Worm (Caenorhabditis elegans): Measurements from ENCODE around the gene R02E4.1.

The R02E4.1 gene

ce11 chrX:4109970-4110369 lies 5.6 kb upstream of the R02E4.1 start:
- TF ChIP-seq hlh-1 (tag; optimal IDR thresholded peaks at IDR 0.05) (peak; percentile 74), tbx-8 (GFP tag; optimal IDR thresholded peaks at IDR 0.05) (no peak), unc-62 (GFP tag; optimal IDR thresholded peaks at IDR 0.05) (peak; percentile 81), ceh-83 (GFP tag; optimal IDR thresholded peaks at IDR 0.05) (no peak), ces-1 (GFP tag; optimal IDR thresholded peaks at IDR 0.05) (no peak), lin-32 (GFP tag; optimal IDR thresholded peaks at IDR 0.05) (no peak)

ce11 chrX:4106896-4107505 lies 2.7 kb upstream of the R02E4.1 start, which contains the start of gene R02E4.2:
TSS of gene R02E4.2 (plus strand) at chrX:4107455.
- TF ChIP-seq lin-13 (tag; optimal IDR thresholded peaks at IDR 0.05) (no peak), nhr-76 (tag; optimal IDR thresholded peaks at IDR 0.05) (no peak), hlh-1 (tag; optimal IDR thresholded peaks at IDR 0.05) (peak; percentile 59), unc-120 (tag; optimal IDR thresholded peaks at IDR 0.05; ENCODE audit: poor library complexity, severe bottlenecking) (peak; percentile 14), drap-1 (GFP tag; optimal IDR thresholded peaks at IDR 0.05) (no peak), nhr-28 (tag; optimal IDR thresholded peaks at IDR 0.05) (no peak)

ce11 chrX:4103071-4103470 lies 1.3 kb downstream of the R02E4.1 start:
- TF ChIP-seq hlh-1 (tag; optimal IDR thresholded peaks at IDR 0.05) (no peak), lsy-2 (tag; optimal IDR thresholded peaks at IDR 0.05) (no peak), drap-1 (GFP tag; optimal IDR thresholded peaks at IDR 0.05) (no peak), unc-62 (GFP tag; optimal IDR thresholded peaks at IDR 0.05) (no peak), sptf-1 (tag; optimal IDR thresholded peaks at IDR 0.05) (no peak), bed-3 (GFP tag; optimal IDR thresholded peaks at IDR 0.05) (no peak), nhr-28 (tag; optimal IDR thresholded peaks at IDR 0.05) (no peak), elt-3 (tag; optimal IDR thresholded peaks at IDR 0.05) (no peak), ceh-43 (GFP tag; optimal IDR thresholded peaks at IDR 0.05) (no peak), nhr-12 (tag; optimal IDR thresholded peaks at IDR 0.05) (no peak), ces-1 (GFP tag; optimal IDR thresholded peaks at IDR 0.05) (no peak), mls-2 (tag; optimal IDR thresholded peaks at IDR 0.05) (no peak), cnd-1 (tag; optimal IDR thresholded peaks at IDR 0.05) (no peak), mab-5 (tag; optimal IDR thresholded peaks at IDR 0.05) (no peak)

ce11 chrX:4102075-4102598 lies 2.2 kb downstream of the R02E4.1 start, which contains the start of gene R02E4.3:
TSS of gene R02E4.3 (minus strand) at chrX:4102125.
- TF ChIP-seq tbx-8 (GFP tag; optimal IDR thresholded peaks at IDR 0.05) (no peak), ceh-83 (GFP tag; optimal IDR thresholded peaks at IDR 0.05) (no peak), unc-62 (GFP tag; optimal IDR thresholded peaks at IDR 0.05) (no peak), unc-120 (tag; optimal IDR thresholded peaks at IDR 0.05; ENCODE audit: poor library complexity, severe bottlenecking) (no peak), lsy-2 (tag; optimal IDR thresholded peaks at IDR 0.05) (no peak), hlh-1 (tag; optimal IDR thresholded peaks at IDR 0.05) (no peak), sptf-1 (tag; optimal IDR thresholded peaks at IDR 0.05) (no peak), ceh-43 (GFP tag; optimal IDR thresholded peaks at IDR 0.05) (no peak), drap-1 (GFP tag; optimal IDR thresholded peaks at IDR 0.05) (no peak), cnd-1 (tag; optimal IDR thresholded peaks at IDR 0.05) (no peak), nhr-28 (tag; optimal IDR thresholded peaks at IDR 0.05) (no peak), sem-2 (GFP tag; optimal IDR thresholded peaks at IDR 0.05) (no peak), ztf-11 (tag; optimal IDR thresholded peaks at IDR 0.05) (no peak), flh-1 (GFP tag; optimal IDR thresholded peaks at IDR 0.05) (no peak), lin-32 (GFP tag; optimal IDR thresholded peaks at IDR 0.05) (no peak), nhr-2 (tag; optimal IDR thresholded peaks at IDR 0.05) (no peak), pha-4 (tag; optimal IDR thresholded peaks at IDR 0.05) (no peak), snpc-4 (tag; optimal IDR thresholded peaks at IDR 0.05) (no peak)

ce11 chrX:4101213-4101612 lies 3.1 kb downstream of the R02E4.1 start:
- no peak for TF ChIP-seq nhr-28 (tag; optimal IDR thresholded peaks at IDR 0.05)
- TF ChIP-seq sem-2 (GFP tag; optimal IDR thresholded peaks at IDR 0.05), result no peak
- no peak for TF ChIP-seq lin-13 (tag; optimal IDR thresholded peaks at IDR 0.05)
- no peak for TF ChIP-seq M03D4.4 (tag; optimal IDR thresholded peaks at IDR 0.05)
- no peak for TF ChIP-seq mep-1 (tag; optimal IDR thresholded peaks at IDR 0.05)
- no peak for TF ChIP-seq cnd-1 (tag; optimal IDR thresholded peaks at IDR 0.05)
- TF ChIP-seq nhr-12 (tag; optimal IDR thresholded peaks at IDR 0.05), result no peak

- TF ChIP-seq ceh-39 (tag; optimal IDR thresholded peaks at IDR 0.05), result no peak
- no peak for TF ChIP-seq ztf-11 (tag; optimal IDR thresholded peaks at IDR 0.05)
- no peak for TF ChIP-seq mab-5 (tag; optimal IDR thresholded peaks at IDR 0.05)
- TF ChIP-seq tbx-8 (GFP tag; optimal IDR thresholded peaks at IDR 0.05), result no peak
- no peak for TF ChIP-seq sem-2 (GFP tag; optimal IDR thresholded peaks at IDR 0.05)
- no peak for TF ChIP-seq bed-3 (GFP tag; optimal IDR thresholded peaks at IDR 0.05)
- no peak for TF ChIP-seq nhr-237 (tag; optimal IDR thresholded peaks at IDR 0.05)
- TF ChIP-seq pha-4 (tag; optimal IDR thresholded peaks at IDR 0.05), result no peak
- TF ChIP-seq ham-2 (GFP tag; optimal IDR thresholded peaks at IDR 0.05), result no peak
- TF ChIP-seq unc-120 (tag; optimal IDR thresholded peaks at IDR 0.05; ENCODE audit: poor library complexity, severe bottlenecking), result no peak
- TF ChIP-seq snpc-4 (tag; optimal IDR thresholded peaks at IDR 0.05), result no peak
- no peak for TF ChIP-seq elt-1 (tag; optimal IDR thresholded peaks at IDR 0.05; ENCODE audit: borderline replicate concordance, insufficient read depth)
- TF ChIP-seq sptf-1 (tag; optimal IDR thresholded peaks at IDR 0.05), result no peak
- no peak for TF ChIP-seq hlh-1 (tag; optimal IDR thresholded peaks at IDR 0.05)
- no peak for TF ChIP-seq ceh-83 (GFP tag; optimal IDR thresholded peaks at IDR 0.05)
- TF ChIP-seq nhr-28 (tag; optimal IDR thresholded peaks at IDR 0.05), result no peak
- no peak for TF ChIP-seq nhr-12 (tag; optimal IDR thresholded peaks at IDR 0.05)
Measured at ce11 chrX:4100473-4100872, 3.9 kb downstream of the R02E4.1 start, which contains the start of gene clh-4. TSS of gene clh-4 (minus strand) at chrX:4100573.
